Worm (Caenorhabditis elegans): Measurements from ENCODE around the gene hot-4.

Gene hot-4

ce11 chrIII:6202440-6202839 is 14.8 kb upstream of the hot-4 start (continued):
- TF ChIP-seq snpc-4 (GFP tag; optimal IDR thresholded peaks at IDR 0.05) (no peak), snpc-4 (tag; optimal IDR thresholded peaks at IDR 0.05) (peak in 2 of 4 experiments; percentile 4 to 32), ets-4 (GFP tag; optimal IDR thresholded peaks at IDR 0.05) (no peak), athp-1 (tag; optimal IDR thresholded peaks at IDR 0.05) (peak; percentile 40), Y53G8AR.9 (GFP tag; conservative IDR thresholded peaks at IDR 0.05) (peak; percentile 66; the same call in 1 of the 2 replicates), snpc-3.4 (tag; optimal IDR thresholded peaks at IDR 0.05) (peak; percentile 19), ekl-4 (GFP tag; IDR thresholded peaks at IDR 0.05) (peak; percentile 55), snpc-1.1 (tag; optimal IDR thresholded peaks at IDR 0.05; ENCODE audit: insufficient read depth) (peak; percentile 56), lsl-1 (GFP tag; optimal IDR thresholded peaks at IDR 0.05) (peak; percentile 49), F39B2.1 (GFP tag; IDR thresholded peaks at IDR 0.05) (no peak), nhr-80 (tag; optimal IDR thresholded peaks at IDR 0.05) (no peak), Y79H2A.3 (GFP tag; conservative IDR thresholded peaks at IDR 0.05) (peak; percentile 85), B0336.3 (GFP tag; IDR thresholded peaks at IDR 0.05) (peak; percentile 73), pha-4 (tag; optimal IDR thresholded peaks at IDR 0.05) (no peak), C17E4.6 (GFP tag; IDR thresholded peaks at IDR 0.05) (peak; percentile 60), Y95B8A.8 (GFP tag; IDR thresholded peaks at IDR 0.05) (peak; percentile 57; the same call in 1 of the 2 replicates), attf-6 (GFP tag; IDR thresholded peaks at IDR 0.05) (peak; percentile 68; the same call in 1 of the 2 replicates), ama-1 (optimal IDR thresholded peaks at IDR 0.05) (no peak), ama-1 (GFP tag; optimal IDR thresholded peaks at IDR 0.05) (peak; percentile 53 to 65), tbp1 (GFP tag; optimal IDR thresholded peaks at IDR 0.05) (peak; percentile 6), hsf-1 (GFP tag; IDR thresholded peaks at IDR 0.05) (peak; percentile 81), lin-26 (GFP tag; IDR thresholded peaks at IDR 0.05) (peak; percentile 68), attf-3 (GFP tag; conservative IDR thresholded peaks at IDR 0.05) (0 out of 2 replicates have a peak, but pooled peaks have one; percentile 7)

DNA sequence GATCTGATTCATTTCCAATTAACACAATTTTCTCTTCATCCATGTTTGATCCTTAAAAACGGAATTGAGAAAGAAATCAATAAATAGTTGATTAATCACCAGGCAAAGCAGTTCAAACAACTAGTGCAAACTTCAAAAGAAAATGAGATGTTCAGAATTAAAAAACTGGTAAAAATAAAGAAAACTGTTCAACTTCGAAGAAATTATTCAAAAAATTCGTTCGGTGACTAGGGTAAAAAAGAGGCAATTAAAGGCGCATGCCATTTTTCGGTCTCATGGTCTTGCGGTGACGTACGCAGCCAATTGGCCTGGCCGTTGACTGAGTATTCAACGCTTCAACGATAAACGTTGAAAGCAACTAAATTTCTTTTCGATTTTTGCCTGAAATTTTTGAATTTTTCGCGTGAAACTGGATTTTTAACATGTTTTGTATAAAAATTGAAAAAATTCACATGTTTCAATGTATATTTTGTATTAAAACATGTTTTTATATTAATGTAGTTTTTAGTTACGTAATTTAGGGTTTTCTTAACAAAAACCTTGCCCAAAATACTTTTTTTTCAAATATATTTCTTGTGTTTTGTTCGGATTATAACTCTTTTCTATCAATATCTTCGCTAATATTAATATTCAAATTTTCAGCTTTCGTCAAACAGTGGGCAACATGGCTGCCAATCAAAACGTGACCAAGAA is 10.9 kb upstream of the hot-4 start, which contains the start of the genes sna-3 and rps-3:
Gene sna-3 (minus strand): TSS at position 51 of the 693 bp plus-strand sequence.
Gene rps-3 (plus strand): TSS at position 643 of the 693 bp plus-strand sequence.
- TF ChIP-seq ceh-27 (GFP tag; optimal IDR thresholded peaks at IDR 0.05) (peak; percentile 50), ztf-22 (GFP tag; optimal IDR thresholded peaks at IDR 0.05) (no peak), akir-1 (GFP tag; optimal IDR thresholded peaks at IDR 0.05) (no peak), sea-2 (GFP tag; IDR thresholded peaks at IDR 0.05) (no peak), ceh-79 (tag; optimal IDR thresholded peaks at IDR 0.05) (no peak), F52B5.7 (tag; optimal IDR thresholded peaks at IDR 0.05) (no peak), ccch-3 (GFP tag; optimal IDR thresholded peaks at IDR 0.05) (no peak), chd-7 (tag; optimal IDR thresholded peaks at IDR 0.05) (no peak), ceh-100 (GFP tag; IDR thresholded peaks at IDR 0.05) (no peak), repo-1 (tag; optimal IDR thresholded peaks at IDR 0.05) (no peak), madf-3 (GFP tag; IDR thresholded peaks at IDR 0.05) (0 out of 2 replicates have a peak, but pooled peaks have one; percentile 20), pbrm-1 (GFP tag; IDR thresholded peaks at IDR 0.05) (peak; percentile 64; the same call in 1 of the 2 replicates), ceh-58 (GFP tag; IDR thresholded peaks at IDR 0.05) (no peak), aptf-3 (GFP tag; IDR thresholded peaks at IDR 0.05) (no peak), tbx-9 (tag; optimal IDR thresholded peaks at IDR 0.05; ENCODE audit: borderline replicate concordance) (no peak), attf-3 (GFP tag; conservative IDR thresholded peaks at IDR 0.05) (peak; percentile 61), nhr-120 (GFP tag; IDR thresholded peaks at IDR 0.05) (no peak), sdz-38 (tag; optimal IDR thresholded peaks at IDR 0.05) (no peak), pha-4 (tag; optimal IDR thresholded peaks at IDR 0.05) (no peak), nhr-90 (tag; optimal IDR thresholded peaks at IDR 0.05) (no peak), cebp-1 (GFP tag; IDR thresholded peaks at IDR 0.05) (0 out of 2 replicates have a peak, but pooled peaks have one; percentile 13), cebp-1 (tag; optimal IDR thresholded peaks at IDR 0.05) (peak; percentile 62), snpc-1.3 (tag; optimal IDR thresholded peaks at IDR 0.05; ENCODE audit: insufficient read depth) (peak; percentile 55), madf-10 (tag; optimal IDR thresholded peaks at IDR 0.05) (no peak), fkh-3 (tag; optimal IDR thresholded peaks at IDR 0.05) (no peak), efl-1 (GFP tag; optimal IDR thresholded peaks at IDR 0.05) (peak; percentile 48), ztf-28 (GFP tag; IDR thresholded peaks at IDR 0.05) (no peak), athp-1 (tag; optimal IDR thresholded peaks at IDR 0.05) (no peak), Y79H2A.3 (GFP tag; conservative IDR thresholded peaks at IDR 0.05) (no peak)

Measured in whole organism, young adult.